Worm (Caenorhabditis elegans) whole organism, L2 larva: Measurements from ENCODE around the gene Y32G9A.3.

Experiments
- aly-2 ChIP-seq: fragments of 150-350 bp; optimal IDR thresholded peaks from 2 replicates; lab custom pipeline; 2014; ENCODE audit warnings: missing biosample characterization, missing genetic modification characterization
- ama-1 ChIP-seq: fragments of 150-350 bp; optimal IDR thresholded peaks from 2 replicates; lab custom pipeline; 2018; ENCODE audit warnings: inconsistent platforms
- egl-27 ChIP-seq: sonication (generic microtip); optimal IDR thresholded peaks from 3 replicates; lab custom pipeline; 2017; ENCODE audit warnings: missing biosample characterization, missing genetic modification reagents, missing genetic modification characterization
- lin-13 ChIP-seq: fragments of 150-350 bp; optimal IDR thresholded peaks from 2 replicates; lab custom pipeline; 2014; ENCODE audit warnings: missing biosample characterization, missing genetic modification reagents, missing genetic modification characterization
- lin-39 ChIP-seq: fragments of 150-350 bp; optimal IDR thresholded peaks from 2 replicates; lab custom pipeline; 2014; ENCODE audit warnings: missing biosample characterization, missing genetic modification reagents, missing genetic modification characterization
- nhr-23 ChIP-seq: fragments of 150-350 bp; optimal IDR thresholded peaks from 2 replicates; lab custom pipeline; 2014; ENCODE audit warnings: missing biosample characterization, missing genetic modification reagents, missing genetic modification characterization
- nhr-25 ChIP-seq: fragments of 150-350 bp; sonication (generic microtip); optimal IDR thresholded peaks from 3 replicates; lab custom pipeline; 2014; ENCODE audit warnings: missing biosample characterization, missing genetic modification characterization
- nhr-6 ChIP-seq: fragments of 150-350 bp; optimal IDR thresholded peaks from 2 replicates; lab custom pipeline; 2014; ENCODE audit warnings: missing biosample characterization, missing genetic modification characterization
- nhr-77 ChIP-seq: fragments of 150-350 bp; optimal IDR thresholded peaks from 2 replicates; lab custom pipeline; 2014; ENCODE audit warnings: missing biosample characterization, missing genetic modification characterization
- skn-1 ChIP-seq: sonication (generic microtip); optimal IDR thresholded peaks from 2 replicates; lab custom pipeline; 2017; ENCODE audit warnings: missing biosample characterization, missing genetic modification characterization
- snpc-4 ChIP-seq: fragments of 150-350 bp; optimal IDR thresholded peaks from 2 replicates; lab custom pipeline; 2014; ENCODE audit warnings: missing biosample characterization, missing genetic modification characterization
- ztf-1 ChIP-seq: fragments of 200-800 bp; sonication (Bioruptor generic); conservative IDR thresholded peaks from 2 replicates; pipeline ENCODE4 v1.3.6; 2022; ENCODE audit warnings: missing genetic modification characterization, missing compliant biosample characterization
- ztf-11 ChIP-seq: sonication (generic microtip); optimal IDR thresholded peaks from 2 replicates; lab custom pipeline; 2017; ENCODE audit warnings: missing biosample characterization, missing genetic modification characterization

DNA sequence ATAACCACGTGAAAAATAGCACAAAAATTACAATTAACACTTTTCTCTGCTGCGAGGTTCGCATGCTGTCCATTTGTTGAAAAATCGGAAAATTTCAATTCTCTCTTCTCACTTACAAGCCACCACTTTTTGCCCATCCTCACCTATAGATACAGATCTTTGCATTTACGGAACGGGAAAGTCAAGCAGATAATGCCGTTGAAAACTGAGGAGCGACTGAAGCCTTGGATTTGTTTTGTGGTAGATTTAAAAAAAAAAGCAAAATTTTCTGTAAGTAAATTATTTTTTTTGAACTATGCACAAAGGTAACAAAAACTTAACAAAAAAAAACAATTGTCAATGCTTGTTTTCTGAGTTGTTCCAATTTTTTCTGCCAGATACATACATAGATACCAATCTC lies 14.3 kb downstream of the Y32G9A.3 start, which contains the start of gene T06A1.1:
- TF ChIP-seq skn-1 (tag; lab: Kevin White, UChicago) (no peak), nhr-6 (tag; lab: Kevin White, UChicago) (no peak), ztf-1 (GFP tag; lab: Robert Waterston, UW) (no peak), snpc-4 (no peak), ama-1 (lab: Kevin White, UChicago) (no peak), nhr-77 (tag; lab: Kevin White, UChicago) (no peak), aly-2 (tag; lab: Kevin White, UChicago) (no peak), ztf-11 (tag; lab: Kevin White, UChicago) (no peak), nhr-25 (tag; lab: Kevin White, UChicago) (no peak), lin-39 (no peak), egl-27 (tag; lab: Kevin White, UChicago) (no peak), lin-13 (GFP tag; lab: Kevin White, UChicago) (no peak), nhr-23 (tag; lab: Kevin White, UChicago) (no peak)
